Worm (Caenorhabditis elegans) whole organism, L4 larva: Measurements from ENCODE around the gene mup-2.

ENCODE experiments used
- D1046.2 ChIP-seq: fragments of 200-800 bp; sonication (Bioruptor generic); IDR thresholded peaks from 2 replicates; pipeline ENCODE4 v1.3.6; 2022; ENCODE audit warnings: missing genetic modification characterization, missing compliant biosample characterization
- R02D3.7 ChIP-seq: fragments of 150-350 bp; sonication (generic microtip); optimal IDR thresholded peaks from 3 replicates; lab custom pipeline; 2014; ENCODE audit warnings: missing biosample characterization, missing genetic modification characterization
- T20F7.1 ChIP-seq: fragments of 200-800 bp; sonication (Bioruptor generic); optimal IDR thresholded peaks from 2 replicates; lab custom pipeline; 2018; ENCODE audit warnings: mild to moderate bottlenecking, missing genetic modification characterization, missing compliant biosample characterization
- T26A8.4 ChIP-seq: fragments of 200-800 bp; sonication (Bioruptor generic); IDR thresholded peaks from 2 replicates; pipeline ENCODE4 v1.3.6; 2022; ENCODE audit warnings: missing genetic modification characterization, missing compliant biosample characterization
- Y5F2A.4 ChIP-seq: fragments of 200-800 bp; sonication (Bioruptor generic); optimal IDR thresholded peaks from 2 replicates; lab custom pipeline; 2018; ENCODE audit warnings: mild to moderate bottlenecking, missing genetic modification characterization, missing compliant biosample characterization
- Y75B8A.6 ChIP-seq: fragments of 200-800 bp; sonication (Bioruptor generic); IDR thresholded peaks from 2 replicates; pipeline ENCODE4 v1.3.6; 2022; ENCODE audit warnings: missing genetic modification reagents, missing genetic modification characterization, missing compliant biosample characterization
- ZK546.5 ChIP-seq, 2 experiments: sonication (generic microtip); optimal IDR thresholded peaks; 2 replicates each; lab custom pipeline; 2017; ENCODE audit warnings: missing biosample characterization in 2 of 2, missing genetic modification characterization in 2 of 2
- aha-1 ChIP-seq: fragments of 150-350 bp; peaks from one replicate; lab custom pipeline; 2014; ENCODE audit warnings: missing biosample characterization, missing genetic modification characterization
- ama-1 ChIP-seq: fragments of 150-350 bp; optimal IDR thresholded peaks from 2 replicates; lab custom pipeline; 2014; ENCODE audit warnings: inconsistent platforms, mixed read lengths
- arid-1 ChIP-seq: fragments of 200-800 bp; sonication (Bioruptor generic); conservative IDR thresholded peaks from 2 replicates; pipeline ENCODE4 v1.3.6; 2022; ENCODE audit warnings: missing genetic modification reagents, missing genetic modification characterization, missing compliant biosample characterization
- attf-4 ChIP-seq: sonication (generic microtip); optimal IDR thresholded peaks from 3 replicates; lab custom pipeline; 2017; ENCODE audit warnings: missing biosample characterization, missing genetic modification characterization
- ceh-20 ChIP-seq: fragments of 200-800 bp; sonication (Bioruptor generic); IDR thresholded peaks from 2 replicates; pipeline ENCODE4 v1.3.6; 2022; ENCODE audit warnings: missing genetic modification reagents, missing genetic modification characterization, missing compliant biosample characterization
- ceh-32 ChIP-seq: sonication (generic microtip); optimal IDR thresholded peaks from 2 replicates; lab custom pipeline; 2016; ENCODE audit warnings: mild to moderate bottlenecking, missing genetic modification characterization, missing compliant biosample characterization; ENCODE audit not compliant: poor library complexity
- ceh-62 ChIP-seq: sonication (generic microtip); optimal IDR thresholded peaks from 2 replicates; lab custom pipeline; 2017; ENCODE audit warnings: missing biosample characterization, missing genetic modification characterization
- ctbp-1 ChIP-seq: fragments of 200-800 bp; sonication (Bioruptor generic); IDR thresholded peaks from 2 replicates; pipeline ENCODE4 v1.3.6; 2022; ENCODE audit warnings: missing genetic modification reagents, missing genetic modification characterization, missing compliant biosample characterization
- dmd-6 ChIP-seq: fragments of 200-800 bp; sonication (Bioruptor generic); IDR thresholded peaks from 2 replicates; pipeline ENCODE4 v1.3.6; 2022; ENCODE audit warnings: missing genetic modification reagents, missing genetic modification characterization, missing compliant biosample characterization
- dmd-8 ChIP-seq: fragments of 200-800 bp; sonication (Bioruptor generic); IDR thresholded peaks from 2 replicates; pipeline ENCODE4 v1.3.6; 2022; ENCODE audit warnings: missing genetic modification characterization, missing compliant biosample characterization
- dve-1 ChIP-seq: sonication (generic microtip); optimal IDR thresholded peaks from 2 replicates; lab custom pipeline; 2017; ENCODE audit warnings: antibody characterized with exemption, mild to moderate bottlenecking, missing genetic modification characterization, missing compliant biosample characterization; ENCODE audit not compliant: insufficient read depth
- hif-1 ChIP-seq, 2 experiments: sonication (generic microtip); optimal IDR thresholded peaks; 2 replicates each; lab custom pipeline; 2016 to 2017; ENCODE audit warnings: missing compliant biosample characterization in 2 of 2, missing genetic modification characterization in 2 of 2, missing genetic modification reagents in 2 of 2, missing genotype in 2 of 2, mild to moderate bottlenecking in 1 of 2
- hlh-30 ChIP-seq: sonication (generic microtip); optimal IDR thresholded peaks from 2 replicates; lab custom pipeline; 2017; ENCODE audit warnings: antibody characterized with exemption, mild to moderate bottlenecking, missing genetic modification characterization, missing compliant biosample characterization; ENCODE audit not compliant: insufficient read depth
- hmg-1.1 ChIP-seq: fragments of 200-800 bp; sonication (Bioruptor generic); IDR thresholded peaks from 2 replicates; pipeline ENCODE4 v1.3.6; 2022; ENCODE audit warnings: missing genetic modification reagents, missing genetic modification characterization, missing compliant biosample characterization
- lin-29 ChIP-seq: fragments of 200-800 bp; sonication (Bioruptor generic); IDR thresholded peaks from 2 replicates; pipeline ENCODE4 v1.3.6; 2022; ENCODE audit warnings: missing genetic modification reagents, missing genetic modification characterization, missing compliant biosample characterization
- lsy-2 ChIP-seq, 2 experiments: fragments of 150-350 bp in 1 of 2; sonication (generic microtip) in 1 of 2; optimal IDR thresholded peaks; 2 replicates each; lab custom pipeline; 2014 to 2017; ENCODE audit warnings: missing biosample characterization in 2 of 2, missing genetic modification characterization in 2 of 2
- madf-9 ChIP-seq: fragments of 200-800 bp; sonication (Bioruptor generic); conservative IDR thresholded peaks from 2 replicates; pipeline ENCODE4 v1.3.6; 2022; ENCODE audit warnings: missing genetic modification reagents, missing genetic modification characterization, missing compliant biosample characterization
- mdt-29 ChIP-seq: fragments of 200-800 bp; sonication (Bioruptor generic); IDR thresholded peaks from 2 replicates; pipeline ENCODE4 v1.3.6; 2022; ENCODE audit warnings: missing genetic modification reagents, missing genetic modification characterization, missing compliant biosample characterization
- mep-1 ChIP-seq: fragments of 150-350 bp; sonication (generic microtip); optimal IDR thresholded peaks from 3 replicates; lab custom pipeline; 2014; ENCODE audit warnings: missing biosample characterization, missing genetic modification characterization
- mxl-2 ChIP-seq: fragments of 200-800 bp; sonication (Bioruptor generic); conservative IDR thresholded peaks from 2 replicates; pipeline ENCODE4 v1.3.6; 2022; ENCODE audit warnings: missing genetic modification reagents, missing genetic modification characterization, missing compliant biosample characterization
- nhr-102 ChIP-seq: sonication (generic microtip); optimal IDR thresholded peaks from 2 replicates; lab custom pipeline; 2016; ENCODE audit warnings: mild to moderate bottlenecking, missing genetic modification characterization, moderate library complexity, missing compliant biosample characterization
- nhr-237 ChIP-seq: sonication (generic microtip); optimal IDR thresholded peaks from 2 replicates; lab custom pipeline; 2017; ENCODE audit warnings: missing biosample characterization, missing genetic modification characterization
- nhr-25 ChIP-seq: sonication (generic microtip); optimal IDR thresholded peaks from 2 replicates; lab custom pipeline; 2017; ENCODE audit warnings: missing genetic modification characterization, mild to moderate bottlenecking, missing compliant biosample characterization, antibody characterized with exemption, moderate library complexity, borderline replicate concordance; ENCODE audit not compliant: insufficient read depth
- nhr-77 ChIP-seq: fragments of 150-350 bp; optimal IDR thresholded peaks from 2 replicates; lab custom pipeline; 2014; ENCODE audit warnings: missing biosample characterization, missing genetic modification characterization
- pha-4 ChIP-seq, 2 experiments: fragments of 150-350 bp in 1 of 2; fragments of 200-800 bp in 1 of 2; sonication (Bioruptor generic) in 1 of 2; IDR thresholded peaks in 1 of 2; optimal IDR thresholded peaks in 1 of 2; 2 replicates each; pipeline versions ENCODE4 v1.3.6 to Lab custom; 2014 to 2022; ENCODE audit warnings: missing genetic modification characterization in 2 of 2, missing genetic modification reagents in 2 of 2, missing biosample characterization in 1 of 2, missing compliant biosample characterization in 1 of 2
- php-3 ChIP-seq: fragments of 200-800 bp; sonication (Bioruptor generic); IDR thresholded peaks from 2 replicates; pipeline ENCODE4 v1.3.6; 2022; ENCODE audit warnings: missing genetic modification reagents, missing genetic modification characterization, missing compliant biosample characterization
- pqm-1 ChIP-seq: sonication (generic microtip); optimal IDR thresholded peaks from 2 replicates; lab custom pipeline; 2017; ENCODE audit warnings: missing biosample characterization, missing genetic modification characterization
- rbr-2 ChIP-seq: sonication (generic microtip); optimal IDR thresholded peaks from 2 replicates; lab custom pipeline; 2016; ENCODE audit warnings: missing genotype, missing genetic modification characterization, missing compliant biosample characterization
- skn-1 ChIP-seq: fragments of 150-350 bp; optimal IDR thresholded peaks from 2 replicates; lab custom pipeline; 2014; ENCODE audit warnings: missing biosample characterization, missing genetic modification characterization
- tag-97 ChIP-seq: fragments of 200-800 bp; sonication (Bioruptor generic); IDR thresholded peaks from 2 replicates; pipeline ENCODE4 v1.3.6; 2022; ENCODE audit warnings: missing genetic modification characterization, missing compliant biosample characterization
- unc-39 ChIP-seq: sonication (generic microtip); optimal IDR thresholded peaks from 2 replicates; lab custom pipeline; 2017; ENCODE audit warnings: missing biosample characterization, missing genetic modification characterization
- vab-7 ChIP-seq: fragments of 200-800 bp; sonication (Bioruptor generic); IDR thresholded peaks from 2 replicates; pipeline ENCODE4 v1.3.6; 2022; ENCODE audit warnings: missing genetic modification reagents, missing genetic modification characterization, missing compliant biosample characterization
- zip-2 ChIP-seq: fragments of 150-350 bp; optimal IDR thresholded peaks from 2 replicates; lab custom pipeline; 2014; ENCODE audit warnings: missing biosample characterization, missing genetic modification characterization
- ztf-11 ChIP-seq: fragments of 150-350 bp; optimal IDR thresholded peaks from 2 replicates; lab custom pipeline; 2014; ENCODE audit warnings: missing biosample characterization, missing genetic modification characterization

mup-2 gene

ce11 chrX:6377634-6378288, 32.3 kb downstream of the mup-2 start, which contains the start of gene lmp-1 (continued):
- TF ChIP-seq ceh-20 (GFP tag; lab: Robert Waterston, UW) (no peak), nhr-25 (no peak), vab-7 (GFP tag; lab: Robert Waterston, UW) (no peak), dve-1 (tag; lab: Kevin White, UChicago) (peak; percentile 25), unc-39 (no peak), arid-1 (GFP tag; lab: Robert Waterston, UW) (no peak), rbr-2 (tag; lab: Kevin White, UChicago) (no peak), ceh-32 (tag; lab: Kevin White, UChicago) (no peak), hmg-1.1 (GFP tag; lab: Robert Waterston, UW) (no peak), T26A8.4 (GFP tag; lab: Robert Waterston, UW) (no peak), tag-97 (GFP tag; lab: Robert Waterston, UW) (no peak), hif-1 (tag; optimal IDR thresholded peaks at IDR 0.05; lab: Kevin White, UChicago) (no peak), pqm-1 (tag; lab: Kevin White, UChicago) (peak; percentile 33), ama-1 (no peak), mep-1 (no peak), madf-9 (GFP tag; lab: Robert Waterston, UW) (no peak)

- TF ChIP-seq dmd-8 (GFP tag; lab: Robert Waterston, UW): no peak
- TF ChIP-seq ceh-62 (tag; lab: Kevin White, UChicago): no peak
- TF ChIP-seq zip-2 (tag; lab: Kevin White, UChicago): no peak
- TF ChIP-seq aha-1: peak; percentile 86
Observed at ce11 chrX:6374451-6374850, 35.6 kb downstream of the mup-2 start, which contains the start of gene C03B1.1. Gene C03B1.1, plus strand, starts transcription at chrX:6374751.

ce11 chrX:6373348-6373747, 36.7 kb downstream of the mup-2 start, which contains the start of gene C03B1.17:
Gene C03B1.17, plus strand, starts transcription at chrX:6373648.
- TF ChIP-seq ztf-11 (tag; lab: Kevin White, UChicago) (no peak), lsy-2 (tag; optimal IDR thresholded peaks at IDR 0.05; lab: Kevin White, UChicago) (no peak), dve-1 (tag; lab: Kevin White, UChicago) (no peak), nhr-102 (tag; lab: Kevin White, UChicago) (no peak), Y75B8A.6 (GFP tag; lab: Robert Waterston, UW) (no peak), T26A8.4 (GFP tag; lab: Robert Waterston, UW) (no peak), mxl-2 (no peak), ZK546.5 (tag; optimal IDR thresholded peaks at IDR 0.05; lab: Kevin White, UChicago) (no peak)
- TF ChIP-seq, all 104 proteins: peak for 0

- TF ChIP-seq skn-1 (tag; lab: Kevin White, UChicago) (no peak), ama-1 (no peak), lin-29 (GFP tag; lab: Robert Waterston, UW) (peak; percentile 43; the same call in 1 of the 2 replicates), nhr-77 (tag; lab: Kevin White, UChicago) (peak; percentile 26), Y5F2A.4 (peak; percentile 40), php-3 (GFP tag; lab: Robert Waterston, UW) (no peak), R02D3.7 (tag; lab: Kevin White, UChicago) (no peak), D1046.2 (GFP tag; lab: Robert Waterston, UW) (peak; percentile 87), hmg-1.1 (GFP tag; lab: Robert Waterston, UW) (peak; percentile 90), mdt-29 (GFP tag; lab: Robert Waterston, UW) (peak; percentile 48; the same call in 1 of the 2 replicates), nhr-237 (tag; lab: Kevin White, UChicago) (no peak), attf-4 (tag; lab: Kevin White, UChicago) (no peak), hlh-30 (peak; percentile 50), ctbp-1 (GFP tag; lab: Robert Waterston, UW) (peak; percentile 85), ZK546.5 (tag; optimal IDR thresholded peaks at IDR 0.05; lab: Kevin White, UChicago) (no peak), vab-7 (GFP tag; lab: Robert Waterston, UW) (peak; percentile 90), mxl-2 (no peak), T20F7.1 (GFP tag; lab: Kevin White, UChicago) (no peak), pha-4 (GFP tag; IDR thresholded peaks at IDR 0.05; lab: Robert Waterston, UW) (peak; percentile 89), pha-4 (tag; optimal IDR thresholded peaks at IDR 0.05; lab: Kevin White, UChicago) (no peak), dmd-6 (GFP tag; lab: Robert Waterston, UW) (peak; percentile 68)
Observed at ce11 chrX:6371192-6372116, 38.6 kb downstream of the mup-2 start.
